Fruit fly (Drosophila melanogaster) whole organism, embryonic: ENCODE data around the gene CG34039.

ENCODE experiments used
- Asciz ChIP-seq: fragments of 200-800 bp; sonication (Bioruptor generic); optimal IDR thresholded peaks from 2 replicates; lab custom pipeline; 2017; ENCODE audit warnings: missing biosample characterization, mild to moderate bottlenecking, missing genetic modification characterization, missing genetic modification reagents
- Bgb ChIP-seq: fragments of 200-800 bp; sonication (Bioruptor generic); IDR thresholded peaks from 2 replicates; pipeline ENCODE4 v1.3.6; 2022; ENCODE audit warnings: missing biosample characterization, missing genetic modification characterization; ENCODE audit not compliant: partially characterized antibody
- CG11398 ChIP-seq: fragments of 200-800 bp; sonication (Bioruptor generic); optimal IDR thresholded peaks from 2 replicates; lab custom pipeline; 2016; ENCODE audit warnings: missing biosample characterization, missing genetic modification characterization
- CG11504 ChIP-seq: fragments of 200-800 bp; sonication (Bioruptor generic); optimal IDR thresholded peaks from 3 replicates; lab custom pipeline; 2019; ENCODE audit warnings: missing biosample characterization, mild to moderate bottlenecking, missing genetic modification characterization, moderate library complexity
- CG12236 ChIP-seq: fragments of 200-800 bp; sonication (Bioruptor generic); optimal IDR thresholded peaks from 2 replicates; lab custom pipeline; 2016; ENCODE audit warnings: missing biosample characterization, missing genetic modification characterization
- CG13296 ChIP-seq: fragments of 200-800 bp; sonication (Bioruptor generic); optimal IDR thresholded peaks from 3 replicates; lab custom pipeline; 2018; ENCODE audit warnings: missing biosample characterization, mild to moderate bottlenecking, missing genetic modification characterization
- CG15269 ChIP-seq: fragments of 200-800 bp; sonication (Bioruptor generic); optimal IDR thresholded peaks from 2 replicates; lab custom pipeline; 2018; ENCODE audit warnings: missing biosample characterization, mild to moderate bottlenecking, missing genetic modification characterization, moderate library complexity
- CG1529 ChIP-seq: fragments of 200-800 bp; sonication (Bioruptor generic); optimal IDR thresholded peaks from 3 replicates; lab custom pipeline; 2018; ENCODE audit warnings: missing biosample characterization, missing genetic modification characterization
- CG15479 ChIP-seq: fragments of 200-800 bp; sonication (Bioruptor generic); optimal IDR thresholded peaks from 3 replicates; lab custom pipeline; 2019; ENCODE audit warnings: missing biosample characterization, mild to moderate bottlenecking, missing genetic modification characterization, moderate library complexity
- CG15601 ChIP-seq: fragments of 200-800 bp; sonication (Bioruptor generic); optimal IDR thresholded peaks from 3 replicates; lab custom pipeline; 2019; ENCODE audit warnings: missing biosample characterization, mild to moderate bottlenecking, missing genetic modification characterization, moderate library complexity
- CG1602 ChIP-seq: fragments of 200-800 bp; sonication (Bioruptor generic); optimal IDR thresholded peaks from 3 replicates; lab custom pipeline; 2016; ENCODE audit warnings: missing biosample characterization, missing genetic modification characterization
- CG17359 ChIP-seq: fragments of 200-800 bp; sonication (Bioruptor generic); optimal IDR thresholded peaks from 3 replicates; lab custom pipeline; 2018; ENCODE audit warnings: missing biosample characterization, mild to moderate bottlenecking, missing genetic modification characterization, moderate library complexity
- CG17568 ChIP-seq: fragments of 200-800 bp; sonication (Bioruptor generic); optimal IDR thresholded peaks from 2 replicates; lab custom pipeline; 2018; ENCODE audit warnings: missing biosample characterization, mild to moderate bottlenecking, missing genetic modification characterization, moderate library complexity
- CG2678 ChIP-seq: fragments of 200-800 bp; sonication (Bioruptor generic); optimal IDR thresholded peaks from 3 replicates; lab custom pipeline; 2019; ENCODE audit warnings: missing biosample characterization, mild to moderate bottlenecking, missing genetic modification characterization, moderate library complexity
- CG6689 ChIP-seq: fragments of 200-800 bp; sonication (Bioruptor generic); IDR thresholded peaks from 2 replicates; pipeline ENCODE4 v1.3.6; 2022; ENCODE audit warnings: missing biosample characterization, missing genetic modification characterization
- CG9437 ChIP-seq: fragments of 200-800 bp; sonication (Bioruptor generic); optimal IDR thresholded peaks from 2 replicates; lab custom pipeline; 2018; ENCODE audit warnings: missing biosample characterization, mild to moderate bottlenecking, missing genetic modification characterization
- CkIIα-i1 ChIP-seq: fragments of 200-800 bp; sonication (Bioruptor generic); IDR thresholded peaks from 2 replicates; pipeline ENCODE4 v1.3.6; 2022; ENCODE audit warnings: missing biosample characterization, missing genetic modification characterization
- Dll ChIP-seq: fragments of 200-800 bp; sonication (Bioruptor generic); IDR thresholded peaks from 4 replicates; pipeline ENCODE4 v1.3.6; 2022; ENCODE audit warnings: missing biosample characterization, missing genetic modification characterization; ENCODE audit not compliant: partially characterized antibody
- Gsc ChIP-seq: fragments of 200-800 bp; sonication (Bioruptor generic); IDR thresholded peaks from 2 replicates; pipeline ENCODE4 v1.3.6; 2022; ENCODE audit warnings: missing biosample characterization, missing genetic modification characterization
- HHEX ChIP-seq: fragments of 200-800 bp; sonication (Bioruptor generic); optimal IDR thresholded peaks from 3 replicates; lab custom pipeline; 2017; ENCODE audit warnings: missing biosample characterization, mild to moderate bottlenecking, missing genetic modification characterization, missing genetic modification reagents
- Hmr ChIP-seq: fragments of 200-800 bp; sonication (Bioruptor generic); optimal IDR thresholded peaks from 3 replicates; lab custom pipeline; 2017; ENCODE audit warnings: mild to moderate bottlenecking, missing biosample characterization, missing genetic modification reagents, missing genetic modification characterization
- Jarid2 ChIP-seq: fragments of 200-800 bp; sonication (Bioruptor generic); optimal IDR thresholded peaks from 3 replicates; lab custom pipeline; 2017; ENCODE audit warnings: mild to moderate bottlenecking, missing biosample characterization, missing genetic modification reagents, missing genetic modification characterization
- Nf-YA ChIP-seq: fragments of 200-800 bp; sonication (Bioruptor generic); IDR thresholded peaks from 2 replicates; pipeline ENCODE4 v1.3.6; 2022; ENCODE audit warnings: missing biosample characterization, missing genetic modification characterization
- Scr ChIP-seq: fragments of 200-800 bp; sonication (Bioruptor generic); IDR thresholded peaks from 2 replicates; pipeline ENCODE4 v1.3.6; 2022; ENCODE audit warnings: missing biosample characterization, missing genetic modification characterization; ENCODE audit not compliant: partially characterized antibody
- Vsx1 ChIP-seq: fragments of 200-800 bp; sonication (Bioruptor generic); optimal IDR thresholded peaks from 2 replicates; lab custom pipeline; 2017; ENCODE audit warnings: missing biosample characterization, mild to moderate bottlenecking, missing genetic modification characterization, missing genetic modification reagents
- Xrp1 ChIP-seq: fragments of 200-800 bp; sonication (Bioruptor generic); IDR thresholded peaks from 2 replicates; pipeline ENCODE4 v1.3.6; 2022; ENCODE audit warnings: missing biosample characterization, missing genetic modification characterization
- aop ChIP-seq: fragments of 200-800 bp; sonication (Bioruptor generic); IDR thresholded peaks from 2 replicates; pipeline ENCODE4 v1.3.6; 2022; ENCODE audit warnings: missing biosample characterization, missing genetic modification characterization
- bowl ChIP-seq: fragments of 200-800 bp; sonication (Bioruptor generic); IDR thresholded peaks from 2 replicates; pipeline ENCODE4 v1.3.6; 2022; ENCODE audit warnings: missing biosample characterization, missing genetic modification characterization
- caup ChIP-seq: fragments of 200-800 bp; sonication (Bioruptor generic); optimal IDR thresholded peaks from 3 replicates; lab custom pipeline; 2017; ENCODE audit warnings: missing biosample characterization, mild to moderate bottlenecking, missing genetic modification characterization, moderate library complexity; ENCODE audit not compliant: severe bottlenecking
- chn ChIP-seq: fragments of 200-800 bp; sonication (Bioruptor generic); optimal IDR thresholded peaks from 2 replicates; lab custom pipeline; 2016; ENCODE audit warnings: missing biosample characterization, missing genetic modification characterization
- cwo ChIP-seq: fragments of 200-800 bp; sonication (Bioruptor generic); optimal IDR thresholded peaks from 3 replicates; lab custom pipeline; 2017; ENCODE audit warnings: missing biosample characterization, missing genetic modification characterization, mild to moderate bottlenecking, moderate library complexity, missing genetic modification reagents
- dmrt99B ChIP-seq: fragments of 200-800 bp; sonication (Bioruptor generic); optimal IDR thresholded peaks from 2 replicates; lab custom pipeline; 2018; ENCODE audit warnings: missing biosample characterization, mild to moderate bottlenecking, missing genetic modification characterization, moderate library complexity
- fd64A ChIP-seq: fragments of 200-800 bp; sonication (Bioruptor generic); optimal IDR thresholded peaks from 3 replicates; lab custom pipeline; 2018; ENCODE audit warnings: missing biosample characterization, mild to moderate bottlenecking, missing genetic modification characterization
- gro ChIP-seq: fragments of 200-800 bp; sonication (Bioruptor generic); optimal IDR thresholded peaks from 2 replicates; lab custom pipeline; 2016; ENCODE audit warnings: missing biosample characterization, missing genetic modification characterization
- hth ChIP-seq: fragments of >200 bp; optimal IDR thresholded peaks from 2 replicates; lab custom pipeline; 2017; ENCODE audit warnings: inconsistent platforms
- kah ChIP-seq: fragments of 200-800 bp; sonication (Bioruptor generic); optimal IDR thresholded peaks from 2 replicates; lab custom pipeline; 2018; ENCODE audit warnings: missing biosample characterization, mild to moderate bottlenecking, missing genetic modification characterization
- nau ChIP-seq: fragments of 200-800 bp; sonication (Bioruptor generic); optimal IDR thresholded peaks from 3 replicates; lab custom pipeline; 2017; ENCODE audit warnings: missing biosample characterization, mild to moderate bottlenecking, missing genetic modification characterization, missing genetic modification reagents
- nmo ChIP-seq: fragments of 200-800 bp; sonication (Bioruptor generic); optimal IDR thresholded peaks from 2 replicates; lab custom pipeline; 2018; ENCODE audit warnings: missing biosample characterization, mild to moderate bottlenecking, missing genetic modification characterization, moderate library complexity
- odd ChIP-seq: fragments of 200-800 bp; sonication (Bioruptor generic); optimal IDR thresholded peaks from 2 replicates; lab custom pipeline; 2017; ENCODE audit warnings: missing biosample characterization, mild to moderate bottlenecking, missing genetic modification characterization
- onecut ChIP-seq: fragments of 200-800 bp; sonication (Bioruptor generic); IDR thresholded peaks from 2 replicates; pipeline ENCODE4 v1.3.6; 2022; ENCODE audit warnings: missing biosample characterization, missing genetic modification characterization
- otp ChIP-seq: fragments of 200-800 bp; sonication (Bioruptor generic); IDR thresholded peaks from 3 replicates; pipeline ENCODE4, ENCODE4 v1.3.6; 2022; ENCODE audit warnings: missing biosample characterization, missing genetic modification characterization
- pho ChIP-seq: fragments of 200-800 bp; sonication (Bioruptor generic); optimal IDR thresholded peaks from 2 replicates; lab custom pipeline; 2016; ENCODE audit warnings: missing biosample characterization, missing genetic modification characterization
- sd ChIP-seq: fragments of 200-800 bp; sonication (Bioruptor generic); optimal IDR thresholded peaks from 3 replicates; lab custom pipeline; 2018; ENCODE audit warnings: missing biosample characterization, mild to moderate bottlenecking, missing genetic modification characterization, moderate library complexity
- shn ChIP-seq: fragments of 200-800 bp; sonication (Bioruptor generic); optimal IDR thresholded peaks from 3 replicates; lab custom pipeline; 2016; ENCODE audit warnings: missing biosample characterization, missing genetic modification characterization
- slou ChIP-seq: fragments of 200-800 bp; sonication (Bioruptor generic); optimal IDR thresholded peaks from 3 replicates; lab custom pipeline; 2016; ENCODE audit warnings: missing biosample characterization, missing genetic modification characterization
- unc-4 ChIP-seq: fragments of 200-800 bp; sonication (Bioruptor generic); IDR thresholded peaks from 2 replicates; pipeline ENCODE4 v1.3.6; 2022; ENCODE audit warnings: missing biosample characterization, missing genetic modification characterization; ENCODE audit not compliant: partially characterized antibody

Gene CG34039

dm6 chr3L:14547811-14548765 lies 11.7 kb upstream of the CG34039 start (continued):
- TF ChIP-seq CG15479 (peak; percentile 69), CG1529 (GFP tag; lab: Kevin White, UChicago) (no peak), sd (tag; lab: Kevin White, UChicago) (peak; percentile 82), chn (GFP tag; lab: Kevin White, UChicago) (no peak)
- TF ChIP-seq, all 482 proteins: peak for 22

- TF ChIP-seq CG6689 (no peak), nau (GFP tag; lab: Kevin White, UChicago) (peak; percentile 54), CG17568 (GFP tag; lab: Kevin White, UChicago) (peak; percentile 49), dmrt99B (no peak), CG17359 (tag; lab: Kevin White, UChicago) (peak; percentile 19), fd64A (no peak), otp (no peak), Nf-YA (no peak), onecut (peak; percentile 34; the same call in 1 of the 2 replicates), CG15269 (tag; lab: Kevin White, UChicago) (peak; percentile 12), pho (GFP tag; lab: Kevin White, UChicago) (no peak), Bgb (no peak), CG11504 (tag; lab: Kevin White, UChicago) (peak; percentile 6), CG15601 (peak; percentile 30), Asciz (GFP tag; lab: Kevin White, UChicago) (peak; percentile 19), CG11398 (GFP tag; lab: Kevin White, UChicago) (peak; percentile 15), kah (GFP tag; lab: Kevin White, UChicago) (peak; percentile 21), nmo (GFP tag; lab: Kevin White, UChicago) (no peak), HHEX (GFP tag; lab: Kevin White, UChicago) (peak; percentile 55), CG2678 (peak; percentile 26), slou (GFP tag; lab: Kevin White, UChicago) (no peak), CG12236 (GFP tag; lab: Kevin White, UChicago) (no peak), Jarid2 (GFP tag; lab: Kevin White, UChicago) (no peak), unc-4 (no peak), gro (GFP tag; lab: Kevin White, UChicago) (peak; percentile 37), Gsc (GFP tag; lab: Robert Waterston, UW) (no peak), Dll (GFP tag; lab: Robert Waterston, UW) (no peak), cwo (GFP tag; lab: Kevin White, UChicago) (no peak), hth (lab: Kevin White, UChicago) (no peak), CG9437 (GFP tag; lab: Kevin White, UChicago) (no peak), aop (GFP tag; lab: Robert Waterston, UW) (no peak), CG1602 (no peak), odd (GFP tag; lab: Kevin White, UChicago) (peak; percentile 32), shn (GFP tag; lab: Kevin White, UChicago) (no peak), CkIIα-i1 (GFP tag; lab: Robert Waterston, UW) (no peak), Vsx1 (GFP tag; lab: Kevin White, UChicago) (peak; percentile 33), Xrp1 (no peak), CG13296 (GFP tag; lab: Kevin White, UChicago) (peak; percentile 48), Hmr (GFP tag; lab: Kevin White, UChicago) (peak; percentile 53), Scr (no peak), bowl (no peak), caup (GFP tag; lab: Kevin White, UChicago) (peak; percentile 27)
Measured at dm6 chr3L:14549215-14549614, 10.6 kb upstream of the CG34039 start.
